Worm (Caenorhabditis elegans): ENCODE measurements around the gene ral-1.

DNA sequence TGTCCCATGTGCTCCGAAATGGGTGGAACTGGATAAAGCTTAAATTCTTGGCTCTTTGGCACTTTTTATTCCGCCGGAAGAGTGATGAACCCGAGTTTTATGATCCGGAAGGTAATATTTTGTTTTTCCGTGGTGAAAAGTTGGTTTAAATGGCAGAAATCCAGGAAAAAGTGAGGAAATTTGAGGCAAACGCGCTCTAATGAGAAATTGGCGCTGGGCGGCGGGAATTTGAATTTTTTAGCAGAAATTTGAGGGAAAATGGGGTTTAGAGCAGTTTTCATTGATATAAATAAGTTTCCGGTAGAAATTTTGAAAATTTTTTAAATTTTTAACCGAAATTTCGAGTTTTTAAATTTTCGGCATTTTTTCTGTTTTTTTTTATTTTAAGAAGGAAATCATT lies 497 bp downstream of the ral-1 start:
- TF ChIP-seq unc-62 (GFP tag; optimal IDR thresholded peaks at IDR 0.05) (no peak), elt-3 (tag; optimal IDR thresholded peaks at IDR 0.05) (no peak), unc-39 (tag; optimal IDR thresholded peaks at IDR 0.05) (no peak), flh-1 (GFP tag; optimal IDR thresholded peaks at IDR 0.05) (no peak), ztf-11 (tag; optimal IDR thresholded peaks at IDR 0.05) (no peak), hlh-1 (tag; optimal IDR thresholded peaks at IDR 0.05) (no peak), nhr-28 (tag; optimal IDR thresholded peaks at IDR 0.05) (no peak), ces-1 (GFP tag; optimal IDR thresholded peaks at IDR 0.05) (no peak), mab-5 (tag; optimal IDR thresholded peaks at IDR 0.05) (no peak), nhr-237 (tag; optimal IDR thresholded peaks at IDR 0.05) (no peak)

Data from whole organism, mixed stage, embryonic.